Worm (Caenorhabditis elegans) whole organism, L2 larva: ENCODE results near the gene M02H5.8.

Experiments
- F13H6.1 ChIP-seq: sonication (generic microtip); optimal IDR thresholded peaks from 2 replicates; lab custom pipeline; 2016; ENCODE audit warnings: missing genetic modification characterization, missing compliant biosample characterization
- aly-2 ChIP-seq: fragments of 150-350 bp; optimal IDR thresholded peaks from 2 replicates; lab custom pipeline; 2014; ENCODE audit warnings: missing biosample characterization, missing genetic modification characterization
- elt-1 ChIP-seq: fragments of 150-350 bp; optimal IDR thresholded peaks from 2 replicates; lab custom pipeline; 2014; ENCODE audit warnings: missing biosample characterization, missing genetic modification characterization
- elt-3 ChIP-seq: sonication (generic microtip); optimal IDR thresholded peaks from 2 replicates; lab custom pipeline; 2017; ENCODE audit warnings: missing biosample characterization, missing genetic modification characterization
- gmeb-1 ChIP-seq: fragments of 150-350 bp; optimal IDR thresholded peaks from 2 replicates; lab custom pipeline; 2014; ENCODE audit warnings: missing biosample characterization, missing genetic modification characterization
- mdl-1 ChIP-seq, 2 experiments: fragments of 150-350 bp in 1 of 2; sonication (generic microtip) in 1 of 2; optimal IDR thresholded peaks; 2 replicates each; lab custom pipeline; 2017; ENCODE audit warnings: missing biosample characterization in 2 of 2, missing genetic modification characterization in 2 of 2
- nhr-23 ChIP-seq: fragments of 150-350 bp; optimal IDR thresholded peaks from 2 replicates; lab custom pipeline; 2014; ENCODE audit warnings: missing biosample characterization, missing genetic modification reagents, missing genetic modification characterization
- nhr-237 ChIP-seq: fragments of 150-350 bp; optimal IDR thresholded peaks from 2 replicates; lab custom pipeline; 2014; ENCODE audit warnings: missing biosample characterization, missing genetic modification characterization
- nhr-25 ChIP-seq: fragments of 150-350 bp; sonication (generic microtip); optimal IDR thresholded peaks from 3 replicates; lab custom pipeline; 2014; ENCODE audit warnings: missing biosample characterization, missing genetic modification characterization
- peb-1 ChIP-seq: fragments of 150-350 bp; optimal IDR thresholded peaks from 2 replicates; lab custom pipeline; 2014; ENCODE audit warnings: missing biosample characterization, missing genetic modification characterization
- zag-1 ChIP-seq: fragments of 150-350 bp; optimal IDR thresholded peaks from 2 replicates; lab custom pipeline; 2014; ENCODE audit warnings: missing biosample characterization, missing genetic modification characterization
- ztf-1 ChIP-seq: fragments of 200-800 bp; sonication (Bioruptor generic); conservative IDR thresholded peaks from 2 replicates; pipeline ENCODE4 v1.3.6; 2022; ENCODE audit warnings: missing genetic modification characterization, missing compliant biosample characterization

DNA sequence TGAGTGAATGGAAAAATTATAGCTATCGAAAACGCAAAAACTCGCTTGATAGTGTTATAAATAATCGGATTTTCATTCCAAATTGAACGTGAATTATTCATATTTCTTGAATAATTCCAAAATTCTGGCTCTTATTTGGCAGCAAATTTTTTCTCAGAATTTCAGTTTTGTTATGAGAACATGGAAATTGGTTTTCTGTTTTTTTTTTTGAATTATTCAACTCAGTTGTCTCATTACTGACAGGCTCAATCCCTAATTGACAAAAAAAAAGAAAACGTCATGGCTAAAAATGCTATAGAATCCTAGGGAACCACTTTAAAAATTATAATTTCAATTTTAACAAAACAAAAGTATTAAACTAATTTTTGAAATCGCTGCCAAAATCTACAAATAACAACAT, 651 bp upstream of the M02H5.8 start, which contains the start of gene srh-35:
- TF ChIP-seq nhr-25 (no peak), elt-3 (tag; lab: Kevin White, UChicago) (no peak), gmeb-1 (tag; lab: Kevin White, UChicago) (no peak), nhr-23 (tag; lab: Kevin White, UChicago) (no peak), nhr-237 (tag; lab: Kevin White, UChicago) (no peak), aly-2 (tag; lab: Kevin White, UChicago) (no peak), zag-1 (no peak), peb-1 (tag; lab: Kevin White, UChicago) (no peak), elt-1 (no peak), F13H6.1 (tag; lab: Kevin White, UChicago) (no peak), ztf-1 (no peak), mdl-1 (tag; optimal IDR thresholded peaks at IDR 0.05; lab: Kevin White, UChicago) (no peak)
